Fruit fly (Drosophila melanogaster) whole organism, embryonic: Measurements from ENCODE around the gene Vps39.
A peak's percentile ranks its signal among the peaks of the same experiment; 100 is the strongest.

Experiments
- Abd-B ChIP-seq: fragments of 200-800 bp; sonication (Bioruptor generic); optimal IDR thresholded peaks from 2 replicates; lab custom pipeline; 2018; ENCODE audit warnings: missing biosample characterization, mild to moderate bottlenecking, missing genetic modification characterization, moderate library complexity
- CG11560 ChIP-seq: fragments of 200-800 bp; sonication (Bioruptor generic); IDR thresholded peaks from 3 replicates; pipeline ENCODE4 v1.3.6; 2022; ENCODE audit warnings: missing biosample characterization, missing genetic modification characterization
- CG11696 ChIP-seq: fragments of 200-800 bp; sonication (Bioruptor generic); IDR thresholded peaks from 2 replicates; pipeline ENCODE4 v1.3.6; 2022; ENCODE audit warnings: missing biosample characterization, missing genetic modification characterization
- CG12155 ChIP-seq: fragments of 200-800 bp; sonication (Bioruptor generic); optimal IDR thresholded peaks from 3 replicates; lab custom pipeline; 2016; ENCODE audit warnings: missing biosample characterization, missing genetic modification characterization
- CG12744 ChIP-seq: fragments of 200-800 bp; sonication (Bioruptor generic); optimal IDR thresholded peaks from 2 replicates; lab custom pipeline; 2016; ENCODE audit warnings: missing biosample characterization, missing genetic modification characterization
- CG13775 ChIP-seq: fragments of 200-800 bp; sonication (Bioruptor generic); optimal IDR thresholded peaks from 3 replicates; lab custom pipeline; 2017; ENCODE audit warnings: missing biosample characterization, mild to moderate bottlenecking, missing genetic modification characterization
- CG13894 ChIP-seq: fragments of 200-800 bp; sonication (Bioruptor generic); optimal IDR thresholded peaks from 3 replicates; lab custom pipeline; 2018; ENCODE audit warnings: missing biosample characterization, mild to moderate bottlenecking, missing genetic modification characterization, moderate library complexity
- CG15073 ChIP-seq: fragments of 200-800 bp; sonication (Bioruptor generic); optimal IDR thresholded peaks from 2 replicates; lab custom pipeline; 2016; ENCODE audit warnings: missing biosample characterization, missing genetic modification characterization
- CG15479 ChIP-seq: fragments of 200-800 bp; sonication (Bioruptor generic); optimal IDR thresholded peaks from 3 replicates; lab custom pipeline; 2019; ENCODE audit warnings: missing biosample characterization, mild to moderate bottlenecking, missing genetic modification characterization, moderate library complexity
- CG1647 ChIP-seq: fragments of 200-800 bp; sonication (Bioruptor generic); optimal IDR thresholded peaks from 3 replicates; lab custom pipeline; 2016; ENCODE audit warnings: missing biosample characterization, missing genetic modification characterization
- CG17612 ChIP-seq: fragments of 200-800 bp; sonication (Bioruptor generic); IDR thresholded peaks from 2 replicates; pipeline ENCODE4 v1.3.6; 2022; ENCODE audit warnings: missing biosample characterization, missing genetic modification characterization
- CG17912 ChIP-seq: fragments of 200-800 bp; sonication (Bioruptor generic); optimal IDR thresholded peaks from 2 replicates; lab custom pipeline; 2018; ENCODE audit warnings: missing biosample characterization, mild to moderate bottlenecking, missing genetic modification characterization
- CG1832 ChIP-seq: fragments of 200-800 bp; sonication (Bioruptor generic); optimal IDR thresholded peaks from 2 replicates; lab custom pipeline; 2017; ENCODE audit warnings: missing biosample characterization, mild to moderate bottlenecking, missing genetic modification characterization, inconsistent platforms
- CG32772 ChIP-seq: fragments of 200-800 bp; sonication (Bioruptor generic); IDR thresholded peaks from 2 replicates; pipeline ENCODE4 v1.3.6; 2022; ENCODE audit warnings: missing biosample characterization, missing genetic modification characterization
- CG3726 ChIP-seq: fragments of 200-800 bp; sonication (Bioruptor generic); IDR thresholded peaks from 3 replicates; pipeline ENCODE4, ENCODE4 v1.3.6; 2022; ENCODE audit warnings: missing biosample characterization, missing genetic modification characterization
- CG3838 ChIP-seq: fragments of 200-800 bp; sonication (Bioruptor generic); optimal IDR thresholded peaks from 3 replicates; lab custom pipeline; 2016; ENCODE audit warnings: missing biosample characterization, missing genetic modification characterization
- CG6254 ChIP-seq: fragments of 200-800 bp; sonication (Bioruptor generic); optimal IDR thresholded peaks from 3 replicates; lab custom pipeline; 2017; ENCODE audit warnings: mild to moderate bottlenecking, missing biosample characterization, missing genetic modification reagents, missing genetic modification characterization
- CG8281 ChIP-seq: fragments of 200-800 bp; sonication (Bioruptor generic); optimal IDR thresholded peaks from 2 replicates; lab custom pipeline; 2018; ENCODE audit warnings: missing biosample characterization, mild to moderate bottlenecking, missing genetic modification characterization, moderate library complexity
- CG8290 ChIP-seq, 3 experiments: fragments of 200-800 bp; sonication (Bioruptor generic); optimal IDR thresholded peaks; 2 replicates each; lab custom pipeline; 2016 to 2019; ENCODE audit warnings: missing biosample characterization in 3 of 3, missing genetic modification characterization in 3 of 3, mild to moderate bottlenecking in 2 of 3, moderate library complexity in 1 of 3
- CG8765 ChIP-seq: fragments of 200-800 bp; sonication (Bioruptor generic); IDR thresholded peaks from 2 replicates; pipeline ENCODE4 v1.3.6; 2022; ENCODE audit warnings: missing biosample characterization, missing genetic modification characterization
- Camta ChIP-seq: fragments of 200-800 bp; sonication (Bioruptor generic); optimal IDR thresholded peaks from 2 replicates; lab custom pipeline; 2016; ENCODE audit warnings: missing biosample characterization, missing genetic modification characterization
- CkIIα-i1 ChIP-seq: fragments of 200-800 bp; sonication (Bioruptor generic); IDR thresholded peaks from 2 replicates; pipeline ENCODE4 v1.3.6; 2022; ENCODE audit warnings: missing biosample characterization, missing genetic modification characterization
- Fer1 ChIP-seq: fragments of 200-800 bp; sonication (Bioruptor generic); optimal IDR thresholded peaks from 2 replicates; lab custom pipeline; 2017; ENCODE audit warnings: missing biosample characterization, mild to moderate bottlenecking, missing genetic modification characterization
- H15 ChIP-seq: fragments of 200-800 bp; sonication (Bioruptor generic); IDR thresholded peaks from 3 replicates; pipeline ENCODE4 v1.3.6; 2022; ENCODE audit warnings: missing biosample characterization, missing genetic modification characterization
- HLHmδ ChIP-seq: fragments of 200-800 bp; sonication (Bioruptor generic); optimal IDR thresholded peaks from 2 replicates; lab custom pipeline; 2018; ENCODE audit warnings: missing biosample characterization, mild to moderate bottlenecking, missing genetic modification characterization, moderate library complexity
- Hand ChIP-seq: fragments of 200-800 bp; sonication (Bioruptor generic); optimal IDR thresholded peaks from 2 replicates; lab custom pipeline; 2017; ENCODE audit warnings: mild to moderate bottlenecking, missing biosample characterization, missing genetic modification reagents, missing genetic modification characterization
- Hr51 ChIP-seq, 2 experiments: fragments of 200-800 bp; sonication (Bioruptor generic); optimal IDR thresholded peaks; 2 replicates in 1 of 2; 3 replicates in 1 of 2; lab custom pipeline; 2016 to 2018; ENCODE audit warnings: missing biosample characterization in 2 of 2, missing genetic modification characterization in 2 of 2, mild to moderate bottlenecking in 1 of 2, moderate library complexity in 1 of 2
- NK7.1 ChIP-seq: fragments of 200-800 bp; sonication (Bioruptor generic); optimal IDR thresholded peaks from 3 replicates; lab custom pipeline; 2016; ENCODE audit warnings: missing biosample characterization, missing genetic modification characterization
- Nf-YC ChIP-seq: fragments of 200-800 bp; optimal IDR thresholded peaks from 3 replicates; lab custom pipeline; 2019; ENCODE audit warnings: missing biosample characterization, mild to moderate bottlenecking, missing genetic modification characterization, moderate library complexity
- Rfx ChIP-seq: fragments of 200-800 bp; sonication (Bioruptor generic); IDR thresholded peaks from 2 replicates; pipeline ENCODE4 v1.3.6; 2022; ENCODE audit warnings: missing biosample characterization, missing genetic modification characterization
- Six4 ChIP-seq: fragments of 200-800 bp; sonication (Bioruptor generic); optimal IDR thresholded peaks from 2 replicates; lab custom pipeline; 2016; ENCODE audit warnings: missing biosample characterization, missing genetic modification characterization
- Usf ChIP-seq: fragments of 200-800 bp; sonication (Bioruptor generic); optimal IDR thresholded peaks from 2 replicates; lab custom pipeline; 2017; ENCODE audit warnings: missing genotype, missing biosample characterization, missing genetic modification characterization
- al ChIP-seq: fragments of 200-800 bp; sonication (Bioruptor generic); IDR thresholded peaks from 2 replicates; pipeline ENCODE4 v1.3.6; 2022; ENCODE audit warnings: missing biosample characterization, missing genetic modification characterization
- ase ChIP-seq: fragments of 200-800 bp; sonication (Bioruptor generic); IDR thresholded peaks from 3 replicates; pipeline ENCODE4 v1.3.6; 2022; ENCODE audit warnings: missing biosample characterization, missing genetic modification characterization
- chif ChIP-seq, 2 experiments: fragments of 200-800 bp; sonication (Bioruptor generic); optimal IDR thresholded peaks; 3 replicates each; lab custom pipeline; 2016; ENCODE audit warnings: missing biosample characterization in 2 of 2, missing genetic modification characterization in 2 of 2
- da ChIP-seq: fragments of 200-800 bp; sonication (Bioruptor generic); optimal IDR thresholded peaks from 2 replicates; lab custom pipeline; 2016; ENCODE audit warnings: missing biosample characterization, missing genetic modification characterization
- dpn ChIP-seq, 2 experiments: fragments of 200-800 bp; sonication (Bioruptor generic); optimal IDR thresholded peaks; 3 replicates each; lab custom pipeline; 2016; ENCODE audit warnings: missing biosample characterization in 2 of 2, missing genetic modification characterization in 2 of 2
- gem ChIP-seq: fragments of 200-800 bp; sonication (Bioruptor generic); optimal IDR thresholded peaks from 2 replicates; lab custom pipeline; 2019; ENCODE audit warnings: missing biosample characterization, mild to moderate bottlenecking, missing genetic modification characterization, moderate library complexity
- gsb ChIP-seq: fragments of 200-800 bp; sonication (Bioruptor generic); IDR thresholded peaks from 2 replicates; pipeline ENCODE4 v1.3.6; 2022; ENCODE audit warnings: missing biosample characterization, missing genetic modification characterization
- insv ChIP-seq, 2 experiments: fragments of 200-800 bp; sonication (Bioruptor generic); optimal IDR thresholded peaks; 3 replicates each; lab custom pipeline; 2016 to 2018; ENCODE audit warnings: missing biosample characterization in 2 of 2, missing genetic modification characterization in 2 of 2
- inv ChIP-seq: fragments of 200-800 bp; sonication (Bioruptor generic); IDR thresholded peaks from 2 replicates; pipeline ENCODE4 v1.3.6; 2022; ENCODE audit warnings: missing biosample characterization, missing genetic modification characterization; ENCODE audit not compliant: partially characterized antibody
- kah ChIP-seq: fragments of 200-800 bp; sonication (Bioruptor generic); optimal IDR thresholded peaks from 2 replicates; lab custom pipeline; 2018; ENCODE audit warnings: missing biosample characterization, mild to moderate bottlenecking, missing genetic modification characterization
- knrl ChIP-seq: fragments of 200-800 bp; sonication (Bioruptor generic); IDR thresholded peaks from 3 replicates; pipeline ENCODE4 v1.3.6; 2022; ENCODE audit warnings: missing biosample characterization, missing genetic modification characterization; ENCODE audit not compliant: partially characterized antibody
- mld ChIP-seq: fragments of 200-800 bp; sonication (Bioruptor generic); IDR thresholded peaks from 3 replicates; pipeline ENCODE4 v1.3.6; 2022; ENCODE audit warnings: missing biosample characterization, missing genetic modification characterization; ENCODE audit not compliant: partially characterized antibody
- phol ChIP-seq: fragments of 200-800 bp; sonication (Bioruptor generic); optimal IDR thresholded peaks from 3 replicates; lab custom pipeline; 2018; ENCODE audit warnings: missing biosample characterization, mild to moderate bottlenecking, missing genetic modification characterization, moderate library complexity
- repo ChIP-seq: fragments of 200-800 bp; sonication (Bioruptor generic); optimal IDR thresholded peaks from 2 replicates; lab custom pipeline; 2016; ENCODE audit warnings: missing biosample characterization, missing genetic modification characterization
- schlank ChIP-seq: fragments of 200-800 bp; sonication (Bioruptor generic); optimal IDR thresholded peaks from 2 replicates; lab custom pipeline; 2018; ENCODE audit warnings: missing biosample characterization, mild to moderate bottlenecking, missing genetic modification characterization
- sisA ChIP-seq: fragments of 200-800 bp; sonication (Bioruptor generic); IDR thresholded peaks from 2 replicates; pipeline ENCODE4 v1.3.6; 2022; ENCODE audit warnings: missing biosample characterization, missing genetic modification characterization
- tna ChIP-seq: fragments of 200-800 bp; sonication (Bioruptor generic); IDR thresholded peaks from 2 replicates; pipeline ENCODE4 v1.3.6; 2022; ENCODE audit warnings: missing biosample characterization, missing genetic modification characterization; ENCODE audit not compliant: partially characterized antibody
- tx ChIP-seq: fragments of 200-800 bp; sonication (Bioruptor generic); optimal IDR thresholded peaks from 2 replicates; lab custom pipeline; 2016; ENCODE audit warnings: missing biosample characterization, missing genetic modification characterization
- vnd ChIP-seq: fragments of 200-800 bp; sonication (Bioruptor generic); IDR thresholded peaks from 3 replicates; pipeline ENCODE4 v1.3.6; 2022; ENCODE audit warnings: missing biosample characterization, missing genetic modification characterization; ENCODE audit not compliant: partially characterized antibody

Gene Vps39

DNA sequence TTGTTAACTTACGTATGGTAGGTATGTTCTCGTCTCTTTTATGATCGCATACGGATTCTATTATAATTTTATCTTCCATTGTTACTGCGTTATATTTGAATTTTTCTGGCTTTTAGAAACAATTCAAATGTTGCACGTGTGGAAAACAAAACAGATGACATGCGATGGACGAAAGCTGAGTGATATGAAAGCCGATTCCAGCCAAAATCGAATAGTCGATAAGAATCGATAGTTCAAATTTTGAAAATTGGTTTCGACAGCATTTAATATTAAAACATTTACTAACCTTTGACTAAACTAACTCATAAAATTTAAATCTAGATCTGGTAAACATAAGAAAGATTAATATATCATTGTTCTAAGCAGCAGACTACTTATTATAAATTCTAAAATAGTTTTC is 27.3 kb upstream of the Vps39 start, which contains the start of gene Polr1E (continued):
- no peak for TF ChIP-seq CG11696 (GFP tag; lab: Robert Waterston, UW)
- no peak for TF ChIP-seq CG1647 (GFP tag; lab: Kevin White, UChicago)
- peak; percentile 50; the same call in 2 of the 3 replicates for TF ChIP-seq vnd (GFP tag; lab: Robert Waterston, UW)
- TF ChIP-seq CG15073 (GFP tag; lab: Kevin White, UChicago) = no peak
- peak; percentile 100 for TF ChIP-seq CG11560
- TF ChIP-seq tx (GFP tag; lab: Kevin White, UChicago) = no peak
- no peak for TF ChIP-seq repo (GFP tag; lab: Kevin White, UChicago)
- TF ChIP-seq CG6254 (GFP tag; lab: Kevin White, UChicago) = no peak
- no peak for TF ChIP-seq CkIIα-i1 (GFP tag; lab: Robert Waterston, UW)
- no peak for TF ChIP-seq CG13775 (GFP tag; lab: Kevin White, UChicago)
- no peak for TF ChIP-seq al (GFP tag; lab: Robert Waterston, UW)
- no peak for TF ChIP-seq chif (GFP tag; optimal IDR thresholded peaks at IDR 0.05; lab: Kevin White, UChicago)
- TF ChIP-seq kah (GFP tag; lab: Kevin White, UChicago) = no peak
- peak; percentile 26 for TF ChIP-seq phol
- TF ChIP-seq Camta (GFP tag; lab: Kevin White, UChicago) = no peak
- no peak for TF ChIP-seq sisA (GFP tag; lab: Robert Waterston, UW)
- TF ChIP-seq CG12744 (GFP tag; lab: Kevin White, UChicago) = no peak
- no peak for TF ChIP-seq schlank (tag; lab: Kevin White, UChicago)
- no peak for TF ChIP-seq CG15479
- TF ChIP-seq da (GFP tag; lab: Kevin White, UChicago) = no peak
- TF ChIP-seq H15 (GFP tag; lab: Robert Waterston, UW) = no peak
- TF ChIP-seq Nf-YC (tag; lab: Kevin White, UChicago) = peak; percentile 38
- no peak for TF ChIP-seq Abd-B (GFP tag; lab: Kevin White, UChicago)
- no peak for TF ChIP-seq Six4 (GFP tag; lab: Kevin White, UChicago)
- TF ChIP-seq Usf (GFP tag; lab: Kevin White, UChicago) = no peak
- TF ChIP-seq CG8765 (GFP tag; lab: Robert Waterston, UW) = no peak
- TF ChIP-seq gem (tag; lab: Kevin White, UChicago) = no peak
- TF ChIP-seq CG8281 = no peak
- no peak for TF ChIP-seq CG3726 (GFP tag; lab: Robert Waterston, UW)
- TF ChIP-seq CG1832 (GFP tag; lab: Kevin White, UChicago) = no peak
- TF ChIP-seq NK7.1 = no peak
- no peak for TF ChIP-seq CG13894
- no peak for TF ChIP-seq CG17912 (GFP tag; lab: Kevin White, UChicago)
- no peak for TF ChIP-seq dpn (GFP tag; optimal IDR thresholded peaks at IDR 0.05; lab: Kevin White, UChicago)
- TF ChIP-seq Fer1 (GFP tag; lab: Kevin White, UChicago) = no peak
- TF ChIP-seq ase (GFP tag; lab: Robert Waterston, UW) = no peak
- TF ChIP-seq mld = no peak
- no peak for TF ChIP-seq gsb (GFP tag; lab: Robert Waterston, UW)
- peak; percentile 57 for TF ChIP-seq inv
- no peak for TF ChIP-seq Hr51 (GFP tag; optimal IDR thresholded peaks at IDR 0.05; lab: Kevin White, UChicago)
- no peak for TF ChIP-seq CG12155 (GFP tag; lab: Kevin White, UChicago)
- TF ChIP-seq CG32772 (GFP tag; lab: Robert Waterston, UW) = no peak
- no peak for TF ChIP-seq CG17612 (GFP tag; lab: Robert Waterston, UW)
- no peak for TF ChIP-seq insv (GFP tag; optimal IDR thresholded peaks at IDR 0.05; lab: Kevin White, UChicago)
- TF ChIP-seq Rfx (GFP tag; lab: Robert Waterston, UW) = no peak
- no peak for TF ChIP-seq tna (GFP tag; lab: Robert Waterston, UW)
- TF ChIP-seq CG8290 (GFP tag; optimal IDR thresholded peaks at IDR 0.05; lab: Kevin White, UChicago) = no peak
- no peak for TF ChIP-seq CG8290 (tag; optimal IDR thresholded peaks at IDR 0.05; lab: Kevin White, UChicago)
- no peak for TF ChIP-seq CG3838 (GFP tag; lab: Kevin White, UChicago)
- no peak for TF ChIP-seq HLHmδ (GFP tag; lab: Kevin White, UChicago)
- TF ChIP-seq knrl = peak; percentile 52; the same call in 2 of the 3 replicates
- no peak for TF ChIP-seq Hand (GFP tag; lab: Kevin White, UChicago)
